Fruit fly (Drosophila melanogaster): ENCODE results near the gene CG11134.

Gene CG11134

dm6 chrX:13744599-13745052 lies 6.9 kb downstream of the CG11134 start, which contains the start of gene Grip91 (continued):
- TF ChIP-seq B-H2 (GFP tag; optimal IDR thresholded peaks at IDR 0.05) (no peak), CG14710 (tag; optimal IDR thresholded peaks at IDR 0.05) (peak; percentile 100), pho (GFP tag; optimal IDR thresholded peaks at IDR 0.05) (peak; percentile 14), Bteb2 (GFP tag; optimal IDR thresholded peaks at IDR 0.05) (no peak), rib (GFP tag; IDR thresholded peaks at IDR 0.05) (no peak), bsh (GFP tag; optimal IDR thresholded peaks at IDR 0.05) (no peak), kay (GFP tag; optimal IDR thresholded peaks at IDR 0.05) (no peak), slp2 (GFP tag; optimal IDR thresholded peaks at IDR 0.05) (no peak), CG6254 (GFP tag; optimal IDR thresholded peaks at IDR 0.05) (no peak), CG34422 (GFP tag; IDR thresholded peaks at IDR 0.05) (no peak), CG7745 (tag; optimal IDR thresholded peaks at IDR 0.05) (no peak), zfh2 (GFP tag; optimal IDR thresholded peaks at IDR 0.05) (peak; percentile 11), usp (GFP tag; optimal IDR thresholded peaks at IDR 0.05) (no peak), CG13775 (GFP tag; optimal IDR thresholded peaks at IDR 0.05) (no peak), NK7.1 (GFP tag; optimal IDR thresholded peaks at IDR 0.05) (no peak), nerfin-2 (GFP tag; IDR thresholded peaks at IDR 0.05; ENCODE audit: partially characterized antibody) (no peak), Sry-δ (GFP tag; optimal IDR thresholded peaks at IDR 0.05) (peak; percentile 39), CG9727 (GFP tag; optimal IDR thresholded peaks at IDR 0.05) (peak; percentile 18), Myb (GFP tag; optimal IDR thresholded peaks at IDR 0.05) (no peak), CG30020 (tag; optimal IDR thresholded peaks at IDR 0.05) (peak; percentile 33), Trl (optimal IDR thresholded peaks at IDR 0.05) (peak in 1 of 2 experiments; percentile 7), Trl (GFP tag; optimal IDR thresholded peaks at IDR 0.05) (no peak), CG2120 (GFP tag; optimal IDR thresholded peaks at IDR 0.05) (peak; percentile 8), onecut (GFP tag; IDR thresholded peaks at IDR 0.05) (no peak), dimm (GFP tag; IDR thresholded peaks at IDR 0.05) (no peak), CG4282 (GFP tag; optimal IDR thresholded peaks at IDR 0.05) (no peak), CG13123 (GFP tag; optimal IDR thresholded peaks at IDR 0.05) (no peak), lmd (GFP tag; IDR thresholded peaks at IDR 0.05) (no peak), CG31365 (tag; optimal IDR thresholded peaks at IDR 0.05) (no peak), HLH54F (GFP tag; optimal IDR thresholded peaks at IDR 0.05) (no peak), CG5953 (GFP tag; IDR thresholded peaks at IDR 0.05) (no peak), CG14050 (GFP tag; IDR thresholded peaks at IDR 0.05) (no peak), hb (GFP tag; IDR thresholded peaks at IDR 0.05; ENCODE audit: partially characterized antibody) (no peak), CG9817 (tag; optimal IDR thresholded peaks at IDR 0.05) (no peak), Dref (GFP tag; IDR thresholded peaks at IDR 0.05) (no peak), sima (GFP tag; optimal IDR thresholded peaks at IDR 0.05) (no peak), CG4404 (GFP tag; IDR thresholded peaks at IDR 0.05) (no peak), CG12391 (tag; optimal IDR thresholded peaks at IDR 0.05) (peak; percentile 5), dmrt99B (tag; optimal IDR thresholded peaks at IDR 0.05) (no peak), CG4617 (GFP tag; optimal IDR thresholded peaks at IDR 0.05; ENCODE audit: borderline replicate concordance) (peak; percentile 57), Atf6 (GFP tag; IDR thresholded peaks at IDR 0.05) (no peak), CG10565 (GFP tag; optimal IDR thresholded peaks at IDR 0.05) (no peak), CG12659 (GFP tag; optimal IDR thresholded peaks at IDR 0.05) (peak; percentile 74), Dbx (GFP tag; IDR thresholded peaks at IDR 0.05) (peak; percentile 26; the same call in 1 of the 3 replicates), CG8765 (GFP tag; IDR thresholded peaks at IDR 0.05) (no peak), mirr (GFP tag; optimal IDR thresholded peaks at IDR 0.05) (no peak), CG3995 (GFP tag; optimal IDR thresholded peaks at IDR 0.05) (no peak), CHES-1-like (GFP tag; optimal IDR thresholded peaks at IDR 0.05) (peak; percentile 11), Hand (GFP tag; optimal IDR thresholded peaks at IDR 0.05) (no peak), HLH4C (GFP tag; IDR thresholded peaks at IDR 0.05; ENCODE audit: partially characterized antibody) (0 out of 3 replicates have a peak, but pooled peaks have one; percentile 35), HmgZ (tag; optimal IDR thresholded peaks at IDR 0.05) (peak; percentile 41), so (GFP tag; IDR thresholded peaks at IDR 0.05) (no peak)

All from whole organism, embryonic.